Fruit fly (Drosophila melanogaster): ENCODE measurements around the gene CG45012.

- no peak for TF ChIP-seq Sin3A (optimal IDR thresholded peaks at IDR 0.05)
- no peak for TF ChIP-seq Myc (optimal IDR thresholded peaks at IDR 0.05)
- TF ChIP-seq insv (optimal IDR thresholded peaks at IDR 0.05) = no peak
- TF ChIP-seq h (optimal IDR thresholded peaks at IDR 0.05) = no peak
These were observed 24.6 kb upstream of the CG45012 start for dm6 chr2L:11809823-11810222.
